Worm (Caenorhabditis elegans): Measurements from ENCODE around the gene sedl-1.

ce11 chrX:1393891-1394290, 46.2 kb downstream of the sedl-1 start, which contains the start of gene F56C3.9:
- no peak for TF ChIP-seq snpc-4 (tag; optimal IDR thresholded peaks at IDR 0.05)
- no peak for TF ChIP-seq elt-3 (tag; optimal IDR thresholded peaks at IDR 0.05)
- no peak for TF ChIP-seq skn-1 (tag; optimal IDR thresholded peaks at IDR 0.05)
- TF ChIP-seq ama-1 (optimal IDR thresholded peaks at IDR 0.05), result no peak
- TF ChIP-seq fos-1 (tag; optimal IDR thresholded peaks at IDR 0.05), result no peak
- TF ChIP-seq fkh-2 (tag; optimal IDR thresholded peaks at IDR 0.05), result no peak
- TF ChIP-seq ztf-4 (tag; optimal IDR thresholded peaks at IDR 0.05), result no peak
- no peak for TF ChIP-seq unc-62 (GFP tag; optimal IDR thresholded peaks at IDR 0.05)
- no peak for TF ChIP-seq nhr-12 (tag; optimal IDR thresholded peaks at IDR 0.05)
- TF ChIP-seq nhr-11 (tag; optimal IDR thresholded peaks at IDR 0.05), result no peak
- no peak for TF ChIP-seq lin-15B (tag; optimal IDR thresholded peaks at IDR 0.05)
